Fruit fly (Drosophila melanogaster) whole organism, embryonic: ENCODE data around the gene CG31636.

Experiments
- Ada2b ChIP-seq: fragments of 200-800 bp; sonication (Bioruptor generic); IDR thresholded peaks from 2 replicates; pipeline ENCODE4 v1.3.6; 2022; ENCODE audit warnings: missing biosample characterization, missing genetic modification characterization
- Adf1 ChIP-seq: fragments of 200-800 bp; sonication (Bioruptor generic); IDR thresholded peaks from 2 replicates; pipeline ENCODE4 v1.3.6; 2022; ENCODE audit warnings: missing biosample characterization, missing genetic modification characterization
- Blimp-1 ChIP-seq: fragments of 200-800 bp; sonication (Bioruptor generic); optimal IDR thresholded peaks from 3 replicates; lab custom pipeline; 2018; ENCODE audit warnings: missing biosample characterization, missing genetic modification characterization, mild to moderate bottlenecking, moderate library complexity, missing genetic modification reagents
- CG12299 ChIP-seq: fragments of 200-800 bp; sonication (Bioruptor generic); optimal IDR thresholded peaks from 2 replicates; lab custom pipeline; 2018; ENCODE audit warnings: missing biosample characterization, mild to moderate bottlenecking, missing genetic modification characterization
- CG1233 ChIP-seq: fragments of 200-800 bp; sonication (Bioruptor generic); optimal IDR thresholded peaks from 4 replicates; lab custom pipeline; 2018; ENCODE audit warnings: missing biosample characterization, mild to moderate bottlenecking, missing genetic modification characterization
- CG12391 ChIP-seq: fragments of 200-800 bp; sonication (Bioruptor generic); optimal IDR thresholded peaks from 3 replicates; lab custom pipeline; 2018; ENCODE audit warnings: missing biosample characterization, mild to moderate bottlenecking, missing genetic modification characterization, moderate library complexity
- CG13296 ChIP-seq: fragments of 200-800 bp; sonication (Bioruptor generic); optimal IDR thresholded peaks from 3 replicates; lab custom pipeline; 2018; ENCODE audit warnings: missing biosample characterization, mild to moderate bottlenecking, missing genetic modification characterization
- CG13424 ChIP-seq: fragments of 200-800 bp; sonication (Bioruptor generic); optimal IDR thresholded peaks from 2 replicates; lab custom pipeline; 2019; ENCODE audit warnings: missing biosample characterization, mild to moderate bottlenecking, missing genetic modification characterization, moderate library complexity
- CG14667 ChIP-seq: fragments of 200-800 bp; sonication (Bioruptor generic); IDR thresholded peaks from 2 replicates; pipeline ENCODE4 v1.3.6; 2022; ENCODE audit warnings: missing biosample characterization, missing genetic modification characterization
- CG14710 ChIP-seq: fragments of 200-800 bp; sonication (Bioruptor generic); optimal IDR thresholded peaks from 3 replicates; lab custom pipeline; 2019; ENCODE audit warnings: missing biosample characterization, mild to moderate bottlenecking, missing genetic modification characterization, moderate library complexity
- CG15269 ChIP-seq: fragments of 200-800 bp; sonication (Bioruptor generic); optimal IDR thresholded peaks from 2 replicates; lab custom pipeline; 2018; ENCODE audit warnings: missing biosample characterization, mild to moderate bottlenecking, missing genetic modification characterization, moderate library complexity
- CG15601 ChIP-seq: fragments of 200-800 bp; sonication (Bioruptor generic); optimal IDR thresholded peaks from 3 replicates; lab custom pipeline; 2019; ENCODE audit warnings: missing biosample characterization, mild to moderate bottlenecking, missing genetic modification characterization, moderate library complexity
- CG17328 ChIP-seq: fragments of 200-800 bp; sonication (Bioruptor generic); IDR thresholded peaks from 2 replicates; pipeline ENCODE4 v1.3.6; 2022; ENCODE audit warnings: missing biosample characterization, missing genetic modification characterization
- CG18599 ChIP-seq: fragments of 200-800 bp; sonication (Bioruptor generic); optimal IDR thresholded peaks from 3 replicates; lab custom pipeline; 2017; ENCODE audit warnings: missing biosample characterization, missing genetic modification characterization, mild to moderate bottlenecking, moderate library complexity, missing genetic modification reagents
- CG30403 ChIP-seq: fragments of 200-800 bp; sonication (Bioruptor generic); optimal IDR thresholded peaks from 3 replicates; lab custom pipeline; 2016; ENCODE audit warnings: missing biosample characterization, missing genetic modification characterization
- CG32767 ChIP-seq: fragments of 200-800 bp; sonication (Bioruptor generic); IDR thresholded peaks from 2 replicates; pipeline ENCODE4 v1.3.6; 2022; ENCODE audit warnings: missing biosample characterization, missing genetic modification characterization
- CG4617 ChIP-seq: fragments of 200-800 bp; sonication (Bioruptor generic); optimal IDR thresholded peaks from 3 replicates; lab custom pipeline; 2016; ENCODE audit warnings: missing biosample characterization, missing genetic modification characterization, borderline replicate concordance
- CG6765 ChIP-seq: fragments of 200-800 bp; sonication (Bioruptor generic); optimal IDR thresholded peaks from 3 replicates; lab custom pipeline; 2017; ENCODE audit warnings: missing biosample characterization, mild to moderate bottlenecking, missing genetic modification characterization
- CG7987 ChIP-seq: fragments of 200-800 bp; sonication (Bioruptor generic); optimal IDR thresholded peaks from 2 replicates; lab custom pipeline; 2018; ENCODE audit warnings: missing biosample characterization, mild to moderate bottlenecking, missing genetic modification characterization, moderate library complexity
- CG9609 ChIP-seq: fragments of 200-800 bp; sonication (Bioruptor generic); optimal IDR thresholded peaks from 3 replicates; lab custom pipeline; 2016; ENCODE audit warnings: missing biosample characterization, missing genetic modification characterization
- CG9876 ChIP-seq: fragments of 200-800 bp; sonication (Bioruptor generic); optimal IDR thresholded peaks from 2 replicates; lab custom pipeline; 2016; ENCODE audit warnings: missing biosample characterization, missing genetic modification characterization
- CG9932 ChIP-seq: fragments of 200-800 bp; sonication (Bioruptor generic); IDR thresholded peaks from 2 replicates; pipeline ENCODE4 v1.3.6; 2022; ENCODE audit warnings: missing biosample characterization, missing genetic modification characterization
- H2.0 ChIP-seq: fragments of 200-800 bp; sonication (Bioruptor generic); IDR thresholded peaks from 2 replicates; pipeline ENCODE4 v1.3.6; 2022; ENCODE audit warnings: missing biosample characterization, missing genetic modification characterization
- HmgZ ChIP-seq: fragments of 200-800 bp; sonication (Bioruptor generic); optimal IDR thresholded peaks from 2 replicates; lab custom pipeline; 2018; ENCODE audit warnings: missing biosample characterization, mild to moderate bottlenecking, missing genetic modification characterization
- MESR4 ChIP-seq: fragments of 200-800 bp; sonication (Bioruptor generic); optimal IDR thresholded peaks from 2 replicates; lab custom pipeline; 2018; ENCODE audit warnings: missing biosample characterization, mild to moderate bottlenecking, missing genetic modification characterization, moderate library complexity
- NK7.1 ChIP-seq: fragments of 200-800 bp; sonication (Bioruptor generic); optimal IDR thresholded peaks from 3 replicates; lab custom pipeline; 2016; ENCODE audit warnings: missing biosample characterization, missing genetic modification characterization
- Neu2 ChIP-seq: fragments of 200-800 bp; sonication (Bioruptor generic); optimal IDR thresholded peaks from 3 replicates; lab custom pipeline; 2016; ENCODE audit warnings: missing biosample characterization, missing genetic modification characterization, borderline replicate concordance
- Nf-YB ChIP-seq: fragments of 200-800 bp; sonication (Bioruptor generic); optimal IDR thresholded peaks from 3 replicates; lab custom pipeline; 2019; ENCODE audit warnings: missing biosample characterization, mild to moderate bottlenecking, missing genetic modification characterization, moderate library complexity
- Sox102F ChIP-seq: fragments of 200-800 bp; sonication (Bioruptor generic); optimal IDR thresholded peaks from 2 replicates; lab custom pipeline; 2018; ENCODE audit warnings: missing biosample characterization, mild to moderate bottlenecking, missing genetic modification characterization, moderate library complexity
- Ssrp ChIP-seq: fragments of 200-800 bp; sonication (Bioruptor generic); optimal IDR thresholded peaks from 2 replicates; lab custom pipeline; 2018; ENCODE audit warnings: missing biosample characterization, mild to moderate bottlenecking, missing genetic modification characterization, moderate library complexity
- Xbp1 ChIP-seq: fragments of 200-800 bp; sonication (Bioruptor generic); optimal IDR thresholded peaks from 3 replicates; lab custom pipeline; 2016; ENCODE audit warnings: missing biosample characterization, mild to moderate bottlenecking, missing genetic modification characterization
- abd-A ChIP-seq: fragments of 200-800 bp; sonication (Bioruptor generic); optimal IDR thresholded peaks from 3 replicates; lab custom pipeline; 2019; ENCODE audit warnings: missing biosample characterization, mild to moderate bottlenecking, missing genetic modification characterization, moderate library complexity
- al ChIP-seq: fragments of 200-800 bp; sonication (Bioruptor generic); IDR thresholded peaks from 2 replicates; pipeline ENCODE4 v1.3.6; 2022; ENCODE audit warnings: missing biosample characterization, missing genetic modification characterization
- ap ChIP-seq: fragments of 200-800 bp; sonication (Bioruptor generic); IDR thresholded peaks from 2 replicates; pipeline ENCODE4 v1.3.6; 2022; ENCODE audit warnings: missing biosample characterization, missing genetic modification characterization
- bab2 ChIP-seq: fragments of 200-800 bp; sonication (Bioruptor generic); optimal IDR thresholded peaks from 2 replicates; lab custom pipeline; 2016; ENCODE audit warnings: missing biosample characterization, missing genetic modification characterization
- bsh ChIP-seq, 2 experiments: fragments of 200-800 bp; sonication (Bioruptor generic); optimal IDR thresholded peaks; 2 replicates each; lab custom pipeline; 2017 to 2018; ENCODE audit warnings: mild to moderate bottlenecking in 2 of 2, missing biosample characterization in 2 of 2, missing genetic modification characterization in 2 of 2, moderate library complexity in 1 of 2
- cas ChIP-seq: fragments of 200-800 bp; sonication (Bioruptor generic); IDR thresholded peaks from 2 replicates; pipeline ENCODE4 v1.3.6; 2022; ENCODE audit warnings: missing biosample characterization, missing genetic modification characterization
- crc ChIP-seq: fragments of 200-800 bp; sonication (Bioruptor generic); optimal IDR thresholded peaks from 2 replicates; lab custom pipeline; 2016; ENCODE audit warnings: missing biosample characterization, missing genetic modification characterization
- gem ChIP-seq: fragments of 200-800 bp; sonication (Bioruptor generic); optimal IDR thresholded peaks from 2 replicates; lab custom pipeline; 2019; ENCODE audit warnings: missing biosample characterization, mild to moderate bottlenecking, missing genetic modification characterization, moderate library complexity
- lmd ChIP-seq: fragments of 200-800 bp; sonication (Bioruptor generic); IDR thresholded peaks from 2 replicates; pipeline ENCODE4 v1.3.6; 2022; ENCODE audit warnings: missing biosample characterization, missing genetic modification characterization
- oc ChIP-seq: fragments of 200-800 bp; sonication (Bioruptor generic); optimal IDR thresholded peaks from 2 replicates; lab custom pipeline; 2018; ENCODE audit warnings: missing biosample characterization, mild to moderate bottlenecking, missing genetic modification characterization, moderate library complexity
- pho ChIP-seq: fragments of 200-800 bp; sonication (Bioruptor generic); optimal IDR thresholded peaks from 2 replicates; lab custom pipeline; 2016; ENCODE audit warnings: missing biosample characterization, missing genetic modification characterization
- pros ChIP-seq: fragments of 200-800 bp; sonication (Bioruptor generic); optimal IDR thresholded peaks from 3 replicates; lab custom pipeline; 2019; ENCODE audit warnings: missing biosample characterization, mild to moderate bottlenecking, missing genetic modification characterization, moderate library complexity
- shn ChIP-seq: fragments of 200-800 bp; sonication (Bioruptor generic); optimal IDR thresholded peaks from 3 replicates; lab custom pipeline; 2016; ENCODE audit warnings: missing biosample characterization, missing genetic modification characterization
- slbo ChIP-seq: fragments of 200-800 bp; sonication (Bioruptor generic); IDR thresholded peaks from 2 replicates; pipeline ENCODE4 v1.3.6; 2022; ENCODE audit warnings: missing biosample characterization, missing genetic modification characterization
- stc ChIP-seq: fragments of 200-800 bp; sonication (Bioruptor generic); IDR thresholded peaks from 2 replicates; pipeline ENCODE4 v1.3.6; 2022; ENCODE audit warnings: missing biosample characterization, missing genetic modification characterization
- tgo ChIP-seq: fragments of 200-800 bp; sonication (Bioruptor generic); IDR thresholded peaks from 3 replicates; pipeline ENCODE4 v1.3.6; 2022; ENCODE audit warnings: missing biosample characterization, missing genetic modification characterization
- z ChIP-seq: fragments of 200-800 bp; sonication (Bioruptor generic); IDR thresholded peaks from 3 replicates; pipeline ENCODE4 v1.3.6; 2022; ENCODE audit warnings: missing biosample characterization, missing genetic modification characterization
- zf30C ChIP-seq: fragments of 200-800 bp; sonication (Bioruptor generic); optimal IDR thresholded peaks from 3 replicates; lab custom pipeline; 2018; ENCODE audit warnings: missing biosample characterization, mild to moderate bottlenecking, missing genetic modification characterization
- zfh1 ChIP-seq: fragments of 200-800 bp; sonication (Bioruptor generic); IDR thresholded peaks from 3 replicates; pipeline ENCODE4 v1.3.6; 2022; ENCODE audit warnings: missing biosample characterization, missing genetic modification characterization

CG31636 gene

dm6 chr2L:6611374-6612005, 46.5 kb downstream of the CG31636 start (continued):
- TF ChIP-seq stc (GFP tag; lab: Robert Waterston, UW): no peak
- no peak for TF ChIP-seq CG13296 (GFP tag; lab: Kevin White, UChicago)
- TF ChIP-seq CG4617: no peak
- no peak for TF ChIP-seq pho (GFP tag; lab: Kevin White, UChicago)
- no peak for TF ChIP-seq Nf-YB (GFP tag; lab: Kevin White, UChicago)
- no peak for TF ChIP-seq oc
- TF ChIP-seq CG7987 (GFP tag; lab: Kevin White, UChicago): no peak
- no peak for TF ChIP-seq HmgZ
- no peak for TF ChIP-seq CG15601
- no peak for TF ChIP-seq z (GFP tag; lab: Robert Waterston, UW)
- TF ChIP-seq Ssrp (tag; lab: Kevin White, UChicago): peak; percentile 18
- TF ChIP-seq pros: peak; percentile 88
- no peak for TF ChIP-seq Xbp1 (GFP tag; lab: Kevin White, UChicago)
- TF ChIP-seq crc (GFP tag; lab: Kevin White, UChicago): no peak
- TF ChIP-seq bab2 (GFP tag; lab: Kevin White, UChicago): no peak
- TF ChIP-seq al (GFP tag; lab: Robert Waterston, UW): no peak
- no peak for TF ChIP-seq CG12299
- TF ChIP-seq shn (GFP tag; lab: Kevin White, UChicago): no peak
- TF ChIP-seq ap (GFP tag; lab: Robert Waterston, UW): no peak
- TF ChIP-seq CG12391 (tag; lab: Kevin White, UChicago): no peak
- TF ChIP-seq CG32767 (GFP tag; lab: Robert Waterston, UW): 0 out of 2 replicates have a peak, but pooled peaks have one; percentile 15
- no peak for TF ChIP-seq CG1233 (GFP tag; lab: Kevin White, UChicago)
- TF ChIP-seq cas (GFP tag; lab: Robert Waterston, UW): no peak
- TF ChIP-seq CG18599: no peak
- no peak for TF ChIP-seq CG9932 (GFP tag; lab: Robert Waterston, UW)
- TF ChIP-seq CG9609 (GFP tag; lab: Kevin White, UChicago): no peak
- TF ChIP-seq Blimp-1 (GFP tag; lab: Kevin White, UChicago): no peak
- TF ChIP-seq slbo: no peak
- no peak for TF ChIP-seq CG17328 (GFP tag; lab: Robert Waterston, UW)
- TF ChIP-seq CG6765 (GFP tag; lab: Kevin White, UChicago): no peak
- TF ChIP-seq gem (tag; lab: Kevin White, UChicago): peak; percentile 38
- peak; percentile 0 for TF ChIP-seq CG13424 (tag; lab: Kevin White, UChicago)
- no peak for TF ChIP-seq abd-A (tag; lab: Kevin White, UChicago)
- TF ChIP-seq MESR4 (GFP tag; lab: Kevin White, UChicago): no peak
- TF ChIP-seq H2.0 (GFP tag; lab: Robert Waterston, UW): no peak
- peak; percentile 10 for TF ChIP-seq Sox102F (GFP tag; lab: Kevin White, UChicago)
- TF ChIP-seq CG30403: peak; percentile 19
- TF ChIP-seq Ada2b (GFP tag; lab: Robert Waterston, UW): no peak
- no peak for TF ChIP-seq CG14710 (tag; lab: Kevin White, UChicago)
- no peak for TF ChIP-seq CG14667 (GFP tag; lab: Robert Waterston, UW)
- no peak for TF ChIP-seq NK7.1 (GFP tag; lab: Kevin White, UChicago)
- TF ChIP-seq zfh1 (GFP tag; lab: Robert Waterston, UW): no peak
- TF ChIP-seq bsh (GFP tag; optimal IDR thresholded peaks at IDR 0.05; lab: Kevin White, UChicago): peak in 1 of 2 experiments; percentile 22
- no peak for TF ChIP-seq tgo (GFP tag; lab: Robert Waterston, UW)
- TF ChIP-seq Neu2 (GFP tag; lab: Kevin White, UChicago): no peak
- TF ChIP-seq Adf1 (GFP tag; lab: Robert Waterston, UW): no peak
- no peak for TF ChIP-seq CG15269 (tag; lab: Kevin White, UChicago)
- no peak for TF ChIP-seq zf30C (GFP tag; lab: Kevin White, UChicago)
- TF ChIP-seq CG9876 (GFP tag; lab: Kevin White, UChicago): no peak
- TF ChIP-seq lmd: 0 out of 2 replicates have a peak, but pooled peaks have one; percentile 13
